Fruit fly (Drosophila melanogaster) whole organism, embryonic: Measurements from ENCODE around the gene PIG-L.

Experiments used
- ATbp ChIP-seq: fragments of 200-800 bp; sonication (Bioruptor generic); optimal IDR thresholded peaks from 2 replicates; lab custom pipeline; 2017; ENCODE audit warnings: missing biosample characterization, mild to moderate bottlenecking, missing genetic modification characterization, missing genetic modification reagents
- Abd-B ChIP-seq: fragments of 200-800 bp; sonication (Bioruptor generic); optimal IDR thresholded peaks from 2 replicates; lab custom pipeline; 2018; ENCODE audit warnings: missing biosample characterization, mild to moderate bottlenecking, missing genetic modification characterization, moderate library complexity
- Antp ChIP-seq: fragments of 200-800 bp; sonication (Bioruptor generic); optimal IDR thresholded peaks from 3 replicates; lab custom pipeline; 2016; ENCODE audit warnings: missing biosample characterization, missing genetic modification characterization
- BtbVII ChIP-seq: fragments of 200-800 bp; sonication (Bioruptor generic); optimal IDR thresholded peaks from 3 replicates; lab custom pipeline; 2017; ENCODE audit warnings: missing biosample characterization, mild to moderate bottlenecking, missing genetic modification characterization
- CG10147 ChIP-seq: fragments of 200-800 bp; sonication (Bioruptor generic); optimal IDR thresholded peaks from 2 replicates; lab custom pipeline; 2019; ENCODE audit warnings: missing biosample characterization, mild to moderate bottlenecking, missing genetic modification characterization, moderate library complexity
- CG1024 ChIP-seq: fragments of 200-800 bp; sonication (Bioruptor generic); IDR thresholded peaks from 2 replicates; pipeline ENCODE4 v1.3.6; 2022; ENCODE audit warnings: missing biosample characterization, missing genetic modification characterization
- CG12299 ChIP-seq: fragments of 200-800 bp; sonication (Bioruptor generic); optimal IDR thresholded peaks from 2 replicates; lab custom pipeline; 2018; ENCODE audit warnings: missing biosample characterization, mild to moderate bottlenecking, missing genetic modification characterization
- CG12769 ChIP-seq: fragments of 200-800 bp; sonication (Bioruptor generic); optimal IDR thresholded peaks from 2 replicates; lab custom pipeline; 2019; ENCODE audit warnings: missing biosample characterization, mild to moderate bottlenecking, missing genetic modification characterization, moderate library complexity
- CG14050 ChIP-seq: fragments of 200-800 bp; sonication (Bioruptor generic); IDR thresholded peaks from 3 replicates; pipeline ENCODE4 v1.3.6; 2022; ENCODE audit warnings: missing biosample characterization, missing genetic modification characterization
- CG1602 ChIP-seq: fragments of 200-800 bp; sonication (Bioruptor generic); optimal IDR thresholded peaks from 3 replicates; lab custom pipeline; 2016; ENCODE audit warnings: missing biosample characterization, missing genetic modification characterization
- CG16813 ChIP-seq: fragments of 200-800 bp; sonication (Bioruptor generic); IDR thresholded peaks from 3 replicates; pipeline ENCODE4 v1.3.6; 2022; ENCODE audit warnings: missing biosample characterization, missing genetic modification characterization; ENCODE audit not compliant: partially characterized antibody
- CG17568 ChIP-seq: fragments of 200-800 bp; sonication (Bioruptor generic); optimal IDR thresholded peaks from 2 replicates; lab custom pipeline; 2018; ENCODE audit warnings: missing biosample characterization, mild to moderate bottlenecking, missing genetic modification characterization, moderate library complexity
- CG17802 ChIP-seq: fragments of 200-800 bp; sonication (Bioruptor generic); optimal IDR thresholded peaks from 2 replicates; lab custom pipeline; 2018; ENCODE audit warnings: missing biosample characterization, mild to moderate bottlenecking, missing genetic modification characterization, moderate library complexity
- CG18262 ChIP-seq: fragments of 200-800 bp; optimal IDR thresholded peaks from 3 replicates; lab custom pipeline; 2019; ENCODE audit warnings: missing biosample characterization, mild to moderate bottlenecking, missing genetic modification characterization, moderate library complexity
- CG2202 ChIP-seq: fragments of 200-800 bp; sonication (Bioruptor generic); optimal IDR thresholded peaks from 2 replicates; lab custom pipeline; 2018; ENCODE audit warnings: missing biosample characterization, mild to moderate bottlenecking, missing genetic modification characterization
- CG30403 ChIP-seq: fragments of 200-800 bp; sonication (Bioruptor generic); optimal IDR thresholded peaks from 3 replicates; lab custom pipeline; 2016; ENCODE audit warnings: missing biosample characterization, missing genetic modification characterization
- CG4404 ChIP-seq: fragments of 200-800 bp; sonication (Bioruptor generic); IDR thresholded peaks from 2 replicates; pipeline ENCODE4 v1.3.6; 2022; ENCODE audit warnings: missing biosample characterization, missing genetic modification characterization
- CG4424 ChIP-seq: fragments of 200-800 bp; sonication (Bioruptor generic); optimal IDR thresholded peaks from 3 replicates; lab custom pipeline; 2016; ENCODE audit warnings: missing biosample characterization, missing genetic modification characterization
- CG4854 ChIP-seq: fragments of 200-800 bp; sonication (Bioruptor generic); optimal IDR thresholded peaks from 2 replicates; lab custom pipeline; 2016; ENCODE audit warnings: missing biosample characterization, missing genetic modification characterization, inconsistent platforms
- CG8388 ChIP-seq: fragments of 200-800 bp; sonication (Bioruptor generic); optimal IDR thresholded peaks from 2 replicates; lab custom pipeline; 2019; ENCODE audit warnings: missing biosample characterization, mild to moderate bottlenecking, missing genetic modification characterization, moderate library complexity
- CG8924 ChIP-seq: fragments of 200-800 bp; optimal IDR thresholded peaks from 3 replicates; lab custom pipeline; 2019; ENCODE audit warnings: missing biosample characterization, mild to moderate bottlenecking, missing genetic modification characterization, moderate library complexity
- CTCF ChIP-seq: fragments of 200-800 bp; sonication (Bioruptor generic); optimal IDR thresholded peaks from 2 replicates; lab custom pipeline; 2017; ENCODE audit warnings: missing biosample characterization, mild to moderate bottlenecking, missing genetic modification characterization, moderate library complexity
- Deaf1 ChIP-seq: fragments of 200-800 bp; optimal IDR thresholded peaks from 3 replicates; lab custom pipeline; 2019; ENCODE audit warnings: missing biosample characterization, mild to moderate bottlenecking, missing genetic modification characterization, moderate library complexity
- Dll ChIP-seq: fragments of 200-800 bp; sonication (Bioruptor generic); IDR thresholded peaks from 4 replicates; pipeline ENCODE4 v1.3.6; 2022; ENCODE audit warnings: missing biosample characterization, missing genetic modification characterization; ENCODE audit not compliant: partially characterized antibody
- Dp ChIP-seq: fragments of 200-800 bp; sonication (Bioruptor generic); optimal IDR thresholded peaks from 2 replicates; lab custom pipeline; 2018; ENCODE audit warnings: missing biosample characterization, mild to moderate bottlenecking, missing genetic modification characterization, moderate library complexity
- Drgx ChIP-seq: fragments of 200-800 bp; sonication (Bioruptor generic); IDR thresholded peaks from 2 replicates; pipeline ENCODE4 v1.3.6; 2022; ENCODE audit warnings: missing biosample characterization, missing genetic modification characterization
- Elba2 ChIP-seq: fragments of 200-800 bp; sonication (Bioruptor generic); optimal IDR thresholded peaks from 3 replicates; lab custom pipeline; 2016; ENCODE audit warnings: missing biosample characterization, missing genetic modification characterization
- GATAe ChIP-seq: fragments of 200-800 bp; sonication (Bioruptor generic); conservative IDR thresholded peaks from 2 replicates; pipeline ENCODE4 v1.3.6; 2022; ENCODE audit warnings: missing biosample characterization, missing genetic modification characterization
- Hr51 ChIP-seq, 2 experiments: fragments of 200-800 bp; sonication (Bioruptor generic); optimal IDR thresholded peaks; 2 replicates in 1 of 2; 3 replicates in 1 of 2; lab custom pipeline; 2016 to 2018; ENCODE audit warnings: missing biosample characterization in 2 of 2, missing genetic modification characterization in 2 of 2, mild to moderate bottlenecking in 1 of 2, moderate library complexity in 1 of 2
- Max ChIP-seq: fragments of 200-800 bp; sonication (Bioruptor generic); optimal IDR thresholded peaks from 2 replicates; lab custom pipeline; 2016; ENCODE audit warnings: missing biosample characterization, mild to moderate bottlenecking, missing genetic modification characterization
- Oaz ChIP-seq: fragments of 200-800 bp; sonication (Bioruptor generic); IDR thresholded peaks from 2 replicates; pipeline ENCODE4 v1.3.6; 2022; ENCODE audit warnings: missing biosample characterization, missing genetic modification characterization
- Pdp1 ChIP-seq, 2 experiments: fragments of 200-800 bp; sonication (Bioruptor generic); optimal IDR thresholded peaks; 3 replicates each; lab custom pipeline; 2016; ENCODE audit warnings: missing biosample characterization in 2 of 2, missing genetic modification characterization in 2 of 2, mild to moderate bottlenecking in 1 of 2, moderate library complexity in 1 of 2
- Spps ChIP-seq: fragments of 200-800 bp; sonication (Bioruptor generic); optimal IDR thresholded peaks from 2 replicates; lab custom pipeline; 2018; ENCODE audit warnings: missing biosample characterization, mild to moderate bottlenecking, missing genetic modification characterization
- Sry-β ChIP-seq: fragments of 200-800 bp; sonication (Bioruptor generic); optimal IDR thresholded peaks from 2 replicates; lab custom pipeline; 2018; ENCODE audit warnings: missing biosample characterization, mild to moderate bottlenecking, missing genetic modification characterization, moderate library complexity
- Tbp ChIP-seq: fragments of >200 bp; optimal IDR thresholded peaks from 2 replicates; lab custom pipeline; 2018; ENCODE audit warnings: missing biosample characterization, missing genetic modification characterization
- chn ChIP-seq: fragments of 200-800 bp; sonication (Bioruptor generic); optimal IDR thresholded peaks from 2 replicates; lab custom pipeline; 2016; ENCODE audit warnings: missing biosample characterization, missing genetic modification characterization
- croc ChIP-seq: fragments of 200-800 bp; sonication (Bioruptor generic); conservative IDR thresholded peaks from 3 replicates; pipeline ENCODE4 v1.3.6; 2022; ENCODE audit warnings: missing biosample characterization, missing genetic modification characterization
- dm ChIP-seq: fragments of 200-800 bp; sonication (Bioruptor generic); optimal IDR thresholded peaks from 3 replicates; lab custom pipeline; 2016; ENCODE audit warnings: missing biosample characterization, missing genetic modification characterization
- fru ChIP-seq: fragments of >200 bp; optimal IDR thresholded peaks from 2 replicates; lab custom pipeline; 2017
- fu2 ChIP-seq: fragments of 200-800 bp; sonication (Bioruptor generic); optimal IDR thresholded peaks from 2 replicates; lab custom pipeline; 2016; ENCODE audit warnings: missing biosample characterization, missing genetic modification characterization
- ham ChIP-seq: fragments of 200-800 bp; sonication (Bioruptor generic); IDR thresholded peaks from 2 replicates; pipeline ENCODE4 v1.3.6; 2022; ENCODE audit warnings: missing biosample characterization, missing genetic modification characterization
- maf-S ChIP-seq: fragments of 200-800 bp; sonication (Bioruptor generic); optimal IDR thresholded peaks from 2 replicates; lab custom pipeline; 2016; ENCODE audit warnings: missing biosample characterization, missing genetic modification characterization
- org-1 ChIP-seq: fragments of 200-800 bp; sonication (Bioruptor generic); optimal IDR thresholded peaks from 2 replicates; lab custom pipeline; 2017; ENCODE audit warnings: missing biosample characterization, missing genetic modification characterization
- pho ChIP-seq: fragments of 200-800 bp; sonication (Bioruptor generic); optimal IDR thresholded peaks from 2 replicates; lab custom pipeline; 2016; ENCODE audit warnings: missing biosample characterization, missing genetic modification characterization
- pita ChIP-seq: fragments of 200-800 bp; sonication (Bioruptor generic); optimal IDR thresholded peaks from 2 replicates; lab custom pipeline; 2017; ENCODE audit warnings: missing biosample characterization, mild to moderate bottlenecking, missing genetic modification characterization
- pnt ChIP-seq: fragments of 200-800 bp; sonication (Bioruptor generic); optimal IDR thresholded peaks from 3 replicates; lab custom pipeline; 2016; ENCODE audit warnings: missing biosample characterization, missing genetic modification characterization
- sens ChIP-seq: fragments of 200-800 bp; sonication (Bioruptor generic); peaks from one replicate; lab custom pipeline; 2016; ENCODE audit warnings: missing biosample characterization, missing genetic modification characterization
- shn ChIP-seq: fragments of 200-800 bp; sonication (Bioruptor generic); optimal IDR thresholded peaks from 3 replicates; lab custom pipeline; 2016; ENCODE audit warnings: missing biosample characterization, missing genetic modification characterization
- sisA ChIP-seq: fragments of 200-800 bp; sonication (Bioruptor generic); IDR thresholded peaks from 2 replicates; pipeline ENCODE4 v1.3.6; 2022; ENCODE audit warnings: missing biosample characterization, missing genetic modification characterization
- trh ChIP-seq: fragments of 200-800 bp; sonication (Bioruptor generic); optimal IDR thresholded peaks from 2 replicates; lab custom pipeline; 2016; ENCODE audit warnings: missing biosample characterization, missing genetic modification characterization
- unc-4 ChIP-seq: fragments of 200-800 bp; sonication (Bioruptor generic); IDR thresholded peaks from 2 replicates; pipeline ENCODE4 v1.3.6; 2022; ENCODE audit warnings: missing biosample characterization, missing genetic modification characterization; ENCODE audit not compliant: partially characterized antibody
- zen ChIP-seq: fragments of 200-800 bp; sonication (Bioruptor generic); optimal IDR thresholded peaks from 3 replicates; lab custom pipeline; 2018; ENCODE audit warnings: missing biosample characterization, mild to moderate bottlenecking, missing genetic modification characterization, moderate library complexity

PIG-L gene

DNA sequence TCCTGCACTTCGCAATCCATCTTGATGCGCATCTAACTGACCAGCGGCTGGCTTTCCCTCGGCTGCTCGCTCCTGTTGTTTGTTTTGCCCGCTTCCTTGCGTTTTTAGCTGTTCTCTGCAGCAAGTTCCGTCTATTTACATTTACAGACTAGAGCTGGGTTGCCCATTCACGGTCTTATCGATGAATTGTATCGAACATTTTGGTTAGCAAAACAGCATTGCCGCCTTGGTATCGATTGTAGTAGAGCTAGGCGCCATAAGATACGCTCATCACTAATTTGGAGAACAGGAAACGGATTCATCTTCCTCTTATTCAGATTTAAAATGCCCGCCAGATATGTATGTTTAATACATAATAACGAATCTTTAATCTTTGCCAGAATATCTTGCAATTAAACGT lies 14.7 kb upstream of the PIG-L start, which contains the start of gene Regnase-1 (continued):
- TF ChIP-seq ATbp (GFP tag; lab: Kevin White, UChicago) (peak; percentile 94), Abd-B (GFP tag; lab: Kevin White, UChicago) (peak; percentile 16), Pdp1 (GFP tag; optimal IDR thresholded peaks at IDR 0.05; lab: Kevin White, UChicago) (peak; percentile 78 to 89), org-1 (GFP tag; lab: Kevin White, UChicago) (peak; percentile 83), CG30403 (GFP tag; lab: Kevin White, UChicago) (peak; percentile 78), CG12299 (peak; percentile 92), CG17802 (peak; percentile 66), sisA (GFP tag; lab: Robert Waterston, UW) (no peak), CG1024 (peak; percentile 80), Tbp (GFP tag; lab: Kevin White, UChicago) (no peak), CG14050 (GFP tag; lab: Robert Waterston, UW) (peak; percentile 65; the same call in 2 of the 3 replicates), CG4424 (GFP tag; lab: Kevin White, UChicago) (peak; percentile 89), BtbVII (GFP tag; lab: Kevin White, UChicago) (peak; percentile 95), CG12769 (tag; lab: Kevin White, UChicago) (no peak), Dp (GFP tag; lab: Kevin White, UChicago) (peak; percentile 96), CG1602 (GFP tag; lab: Kevin White, UChicago) (peak; percentile 68), chn (peak; percentile 86), Drgx (GFP tag; lab: Robert Waterston, UW) (peak; percentile 66), CG4404 (GFP tag; lab: Robert Waterston, UW) (peak; percentile 51; the same call in 1 of the 2 replicates), croc (peak; percentile 66), CG17568 (peak; percentile 95), shn (GFP tag; lab: Kevin White, UChicago) (peak; percentile 93), CG16813 (peak; percentile 96), sens (GFP tag; lab: Kevin White, UChicago) (peak; percentile 98), trh (GFP tag; lab: Kevin White, UChicago) (peak; percentile 93), pho (GFP tag; lab: Kevin White, UChicago) (peak; percentile 91), GATAe (GFP tag; lab: Robert Waterston, UW) (peak; percentile 68), CG8388 (peak; percentile 90), Oaz (peak; percentile 78), CG4854 (peak; percentile 87), CTCF (peak; percentile 73), Antp (peak; percentile 73), fru (lab: Kevin White, UChicago) (no peak), Hr51 (GFP tag; optimal IDR thresholded peaks at IDR 0.05; lab: Kevin White, UChicago) (peak; percentile 87), CG18262 (tag; lab: Kevin White, UChicago) (peak; percentile 87), CG10147 (peak; percentile 86), Dll (GFP tag; lab: Robert Waterston, UW) (peak; percentile 95), unc-4 (GFP tag; lab: Robert Waterston, UW) (peak; percentile 96), Deaf1 (tag; lab: Kevin White, UChicago) (peak; percentile 66), pita (no peak), ham (GFP tag; lab: Robert Waterston, UW) (peak; percentile 63; the same call in 1 of the 2 replicates), Spps (tag; lab: Kevin White, UChicago) (peak; percentile 86), zen (tag; lab: Kevin White, UChicago) (peak; percentile 83), CG8924 (tag; lab: Kevin White, UChicago) (peak; percentile 84), dm (GFP tag; lab: Kevin White, UChicago) (peak; percentile 90), Max (GFP tag; lab: Kevin White, UChicago) (peak; percentile 81), maf-S (GFP tag; lab: Kevin White, UChicago) (peak; percentile 84), Sry-β (GFP tag; lab: Kevin White, UChicago) (peak; percentile 74), Elba2 (GFP tag; lab: Kevin White, UChicago) (peak; percentile 39), fu2 (peak; percentile 88), CG2202 (tag; lab: Kevin White, UChicago) (peak; percentile 93), pnt (GFP tag; lab: Kevin White, UChicago) (peak; percentile 11)
